Fruit fly (Drosophila melanogaster) whole organism, embryonic: ENCODE results near the gene mwh.
A peak's percentile ranks its signal among the peaks of the same experiment; 100 is the strongest.

Experiments
- Ada2b ChIP-seq: fragments of 200-800 bp; sonication (Bioruptor generic); IDR thresholded peaks from 2 replicates; pipeline ENCODE4 v1.3.6; 2022; ENCODE audit warnings: missing biosample characterization, missing genetic modification characterization
- CG10209 ChIP-seq: fragments of 200-800 bp; sonication (Bioruptor generic); optimal IDR thresholded peaks from 3 replicates; lab custom pipeline; 2017; ENCODE audit warnings: missing biosample characterization, mild to moderate bottlenecking, missing genetic modification characterization, missing genetic modification reagents
- CG10274 ChIP-seq: fragments of 200-800 bp; sonication (Bioruptor generic); optimal IDR thresholded peaks from 3 replicates; lab custom pipeline; 2017; ENCODE audit warnings: missing biosample characterization, mild to moderate bottlenecking, missing genetic modification characterization
- CG12104 ChIP-seq: fragments of 200-800 bp; sonication (Bioruptor generic); optimal IDR thresholded peaks from 3 replicates; lab custom pipeline; 2016; ENCODE audit warnings: missing biosample characterization, missing genetic modification characterization
- CG1603 ChIP-seq: fragments of 200-800 bp; sonication (Bioruptor generic); optimal IDR thresholded peaks from 2 replicates; lab custom pipeline; 2019; ENCODE audit warnings: missing biosample characterization, mild to moderate bottlenecking, missing genetic modification characterization, moderate library complexity
- CG17829 ChIP-seq: fragments of 200-800 bp; optimal IDR thresholded peaks from 2 replicates; lab custom pipeline; 2019; ENCODE audit warnings: missing biosample characterization, mild to moderate bottlenecking, missing genetic modification characterization, moderate library complexity
- CG1832 ChIP-seq: fragments of 200-800 bp; sonication (Bioruptor generic); optimal IDR thresholded peaks from 2 replicates; lab custom pipeline; 2017; ENCODE audit warnings: missing biosample characterization, mild to moderate bottlenecking, missing genetic modification characterization, inconsistent platforms
- CG30403 ChIP-seq: fragments of 200-800 bp; sonication (Bioruptor generic); optimal IDR thresholded peaks from 3 replicates; lab custom pipeline; 2016; ENCODE audit warnings: missing biosample characterization, missing genetic modification characterization
- CG31388 ChIP-seq: fragments of 200-800 bp; sonication (Bioruptor generic); optimal IDR thresholded peaks from 2 replicates; lab custom pipeline; 2016; ENCODE audit warnings: missing biosample characterization, missing genetic modification characterization
- CG32772 ChIP-seq: fragments of 200-800 bp; sonication (Bioruptor generic); IDR thresholded peaks from 2 replicates; pipeline ENCODE4 v1.3.6; 2022; ENCODE audit warnings: missing biosample characterization, missing genetic modification characterization
- CG34376 ChIP-seq: fragments of 200-800 bp; sonication (Bioruptor generic); optimal IDR thresholded peaks from 2 replicates; lab custom pipeline; 2018; ENCODE audit warnings: missing biosample characterization, mild to moderate bottlenecking, missing genetic modification characterization
- CG34422 ChIP-seq: fragments of 200-800 bp; sonication (Bioruptor generic); IDR thresholded peaks from 3 replicates; pipeline ENCODE4 v1.3.6; 2022; ENCODE audit warnings: missing biosample characterization, missing genetic modification characterization
- CG5953 ChIP-seq: fragments of 200-800 bp; sonication (Bioruptor generic); IDR thresholded peaks from 2 replicates; pipeline ENCODE4 v1.3.6; 2022; ENCODE audit warnings: missing biosample characterization, missing genetic modification characterization
- CG6683 ChIP-seq: fragments of 200-800 bp; sonication (Bioruptor generic); optimal IDR thresholded peaks from 2 replicates; lab custom pipeline; 2017; ENCODE audit warnings: missing biosample characterization, mild to moderate bottlenecking, missing genetic modification characterization, missing genetic modification reagents
- CG7745 ChIP-seq: fragments of 200-800 bp; sonication (Bioruptor generic); optimal IDR thresholded peaks from 2 replicates; lab custom pipeline; 2018; ENCODE audit warnings: missing biosample characterization, mild to moderate bottlenecking, missing genetic modification characterization, moderate library complexity
- CG8388 ChIP-seq: fragments of 200-800 bp; sonication (Bioruptor generic); optimal IDR thresholded peaks from 2 replicates; lab custom pipeline; 2019; ENCODE audit warnings: missing biosample characterization, mild to moderate bottlenecking, missing genetic modification characterization, moderate library complexity
- CTCF ChIP-seq: fragments of 200-800 bp; sonication (Bioruptor generic); optimal IDR thresholded peaks from 2 replicates; lab custom pipeline; 2017; ENCODE audit warnings: missing biosample characterization, mild to moderate bottlenecking, missing genetic modification characterization, moderate library complexity
- CkIIα-i1 ChIP-seq: fragments of 200-800 bp; sonication (Bioruptor generic); IDR thresholded peaks from 2 replicates; pipeline ENCODE4 v1.3.6; 2022; ENCODE audit warnings: missing biosample characterization, missing genetic modification characterization
- D ChIP-seq, 2 experiments: fragments of 200-800 bp in 1 of 2; fragments of >200 bp in 1 of 2; sonication (Bioruptor generic) in 1 of 2; optimal IDR thresholded peaks; 2 replicates in 1 of 2; 3 replicates in 1 of 2; lab custom pipeline; 2017; ENCODE audit warnings: mild to moderate bottlenecking in 1 of 2, missing biosample characterization in 1 of 2, missing genetic modification characterization in 1 of 2, missing genetic modification reagents in 1 of 2
- Dek ChIP-seq: fragments of 200-800 bp; sonication (Bioruptor generic); optimal IDR thresholded peaks from 3 replicates; lab custom pipeline; 2019; ENCODE audit warnings: missing biosample characterization, mild to moderate bottlenecking, missing genetic modification characterization, moderate library complexity
- HmgZ ChIP-seq: fragments of 200-800 bp; sonication (Bioruptor generic); optimal IDR thresholded peaks from 2 replicates; lab custom pipeline; 2018; ENCODE audit warnings: missing biosample characterization, mild to moderate bottlenecking, missing genetic modification characterization
- Jarid2 ChIP-seq: fragments of 200-800 bp; sonication (Bioruptor generic); optimal IDR thresholded peaks from 3 replicates; lab custom pipeline; 2017; ENCODE audit warnings: mild to moderate bottlenecking, missing biosample characterization, missing genetic modification reagents, missing genetic modification characterization
- Lpt ChIP-seq: fragments of >200 bp; optimal IDR thresholded peaks from 2 replicates; lab custom pipeline; 2018; ENCODE audit warnings: missing biosample characterization, missing genetic modification characterization
- MTF-1 ChIP-seq: fragments of 200-800 bp; sonication (Bioruptor generic); optimal IDR thresholded peaks from 2 replicates; lab custom pipeline; 2018; ENCODE audit warnings: missing biosample characterization, mild to moderate bottlenecking, missing genetic modification characterization, borderline replicate concordance
- Meics ChIP-seq: fragments of 200-800 bp; sonication (Bioruptor generic); optimal IDR thresholded peaks from 2 replicates; lab custom pipeline; 2017; ENCODE audit warnings: missing biosample characterization, mild to moderate bottlenecking, missing genetic modification characterization
- NC2β ChIP-seq: fragments of 200-800 bp; sonication (Bioruptor generic); optimal IDR thresholded peaks from 2 replicates; lab custom pipeline; 2016; ENCODE audit warnings: missing biosample characterization, missing genetic modification characterization
- Nf-YA ChIP-seq: fragments of 200-800 bp; sonication (Bioruptor generic); IDR thresholded peaks from 2 replicates; pipeline ENCODE4 v1.3.6; 2022; ENCODE audit warnings: missing biosample characterization, missing genetic modification characterization
- NfI ChIP-seq: fragments of 200-800 bp; sonication (Bioruptor generic); optimal IDR thresholded peaks from 3 replicates; lab custom pipeline; 2018; ENCODE audit warnings: missing biosample characterization, mild to moderate bottlenecking, missing genetic modification characterization, moderate library complexity
- Ravus ChIP-seq: fragments of 200-800 bp; sonication (Bioruptor generic); IDR thresholded peaks from 2 replicates; pipeline ENCODE4 v1.3.6; 2022; ENCODE audit warnings: missing biosample characterization, missing genetic modification characterization
- Sox102F ChIP-seq: fragments of 200-800 bp; sonication (Bioruptor generic); optimal IDR thresholded peaks from 2 replicates; lab custom pipeline; 2018; ENCODE audit warnings: missing biosample characterization, mild to moderate bottlenecking, missing genetic modification characterization, moderate library complexity
- btn ChIP-seq: fragments of 200-800 bp; sonication (Bioruptor generic); optimal IDR thresholded peaks from 2 replicates; lab custom pipeline; 2016; ENCODE audit warnings: missing biosample characterization, missing genetic modification characterization
- caup ChIP-seq: fragments of 200-800 bp; sonication (Bioruptor generic); optimal IDR thresholded peaks from 3 replicates; lab custom pipeline; 2017; ENCODE audit warnings: missing biosample characterization, mild to moderate bottlenecking, missing genetic modification characterization, moderate library complexity; ENCODE audit not compliant: severe bottlenecking
- ci ChIP-seq: fragments of 200-800 bp; sonication (Bioruptor generic); IDR thresholded peaks from 3 replicates; pipeline ENCODE4 v1.3.6; 2022; ENCODE audit warnings: missing biosample characterization, missing genetic modification characterization
- dmrt11E ChIP-seq: fragments of 200-800 bp; sonication (Bioruptor generic); optimal IDR thresholded peaks from 3 replicates; lab custom pipeline; 2018; ENCODE audit warnings: missing biosample characterization, mild to moderate bottlenecking, missing genetic modification characterization, moderate library complexity
- dysf ChIP-seq: fragments of 200-800 bp; sonication (Bioruptor generic); IDR thresholded peaks from 3 replicates; pipeline ENCODE4 v1.3.6; 2022; ENCODE audit warnings: missing biosample characterization, missing genetic modification characterization
- gem ChIP-seq: fragments of 200-800 bp; sonication (Bioruptor generic); optimal IDR thresholded peaks from 2 replicates; lab custom pipeline; 2019; ENCODE audit warnings: missing biosample characterization, mild to moderate bottlenecking, missing genetic modification characterization, moderate library complexity
- grn ChIP-seq: fragments of 200-800 bp; sonication (Bioruptor generic); optimal IDR thresholded peaks from 3 replicates; lab custom pipeline; 2017; ENCODE audit warnings: missing biosample characterization, missing genetic modification characterization
- gt ChIP-seq: fragments of 200-800 bp; sonication (Bioruptor generic); IDR thresholded peaks from 2 replicates; pipeline ENCODE4 v1.3.6; 2022; ENCODE audit warnings: missing biosample characterization, missing genetic modification characterization
- ind ChIP-seq: fragments of 200-800 bp; sonication (Bioruptor generic); optimal IDR thresholded peaks from 3 replicates; lab custom pipeline; 2016; ENCODE audit warnings: missing biosample characterization, missing genetic modification characterization
- jumu ChIP-seq: fragments of 200-800 bp; sonication (Bioruptor generic); optimal IDR thresholded peaks from 3 replicates; lab custom pipeline; 2016; ENCODE audit warnings: missing biosample characterization, missing genetic modification characterization
- lbe ChIP-seq: fragments of 200-800 bp; sonication (Bioruptor generic); optimal IDR thresholded peaks from 2 replicates; lab custom pipeline; 2016; ENCODE audit warnings: missing biosample characterization, mild to moderate bottlenecking, missing genetic modification characterization
- mld ChIP-seq: fragments of 200-800 bp; sonication (Bioruptor generic); IDR thresholded peaks from 3 replicates; pipeline ENCODE4 v1.3.6; 2022; ENCODE audit warnings: missing biosample characterization, missing genetic modification characterization; ENCODE audit not compliant: partially characterized antibody
- nerfin-2 ChIP-seq: fragments of 200-800 bp; sonication (Bioruptor generic); IDR thresholded peaks from 2 replicates; pipeline ENCODE4 v1.3.6; 2022; ENCODE audit warnings: missing biosample characterization, missing genetic modification characterization; ENCODE audit not compliant: partially characterized antibody
- onecut ChIP-seq: fragments of 200-800 bp; sonication (Bioruptor generic); IDR thresholded peaks from 2 replicates; pipeline ENCODE4 v1.3.6; 2022; ENCODE audit warnings: missing biosample characterization, missing genetic modification characterization
- prd ChIP-seq, 3 experiments: fragments of >200 bp in 2 of 3; fragments of 200-800 bp in 1 of 3; sonication (Bioruptor generic) in 1 of 3; optimal IDR thresholded peaks in 2 of 3; IDR thresholded peaks in 1 of 3; 2 replicates in 2 of 3; 3 replicates in 1 of 3; pipeline versions ENCODE4 v1.3.6 to Lab custom; 2017 to 2022; ENCODE audit warnings: missing biosample characterization in 1 of 3, missing genetic modification characterization in 1 of 3
- sc ChIP-seq, 3 experiments: fragments of >200 bp in 2 of 3; fragments of 200-800 bp in 1 of 3; sonication (Bioruptor generic) in 1 of 3; optimal IDR thresholded peaks; 2 replicates in 2 of 3; 3 replicates in 1 of 3; lab custom pipeline; 2017; ENCODE audit warnings: mild to moderate bottlenecking in 1 of 3, missing biosample characterization in 1 of 3, missing genetic modification characterization in 1 of 3, missing genetic modification reagents in 1 of 3
- seq ChIP-seq: fragments of 200-800 bp; sonication (Bioruptor generic); IDR thresholded peaks from 2 replicates; pipeline ENCODE4 v1.3.6; 2022; ENCODE audit warnings: missing biosample characterization, missing genetic modification characterization
- zen2 ChIP-seq: fragments of 200-800 bp; sonication (Bioruptor generic); IDR thresholded peaks from 3 replicates; pipeline ENCODE4 v1.3.6; 2022; ENCODE audit warnings: missing biosample characterization, missing genetic modification characterization; ENCODE audit not compliant: partially characterized antibody
- zfh2 ChIP-seq: fragments of 200-800 bp; sonication (Bioruptor generic); optimal IDR thresholded peaks from 2 replicates; lab custom pipeline; 2016; ENCODE audit warnings: missing biosample characterization, missing genetic modification characterization

Gene mwh

DNA sequence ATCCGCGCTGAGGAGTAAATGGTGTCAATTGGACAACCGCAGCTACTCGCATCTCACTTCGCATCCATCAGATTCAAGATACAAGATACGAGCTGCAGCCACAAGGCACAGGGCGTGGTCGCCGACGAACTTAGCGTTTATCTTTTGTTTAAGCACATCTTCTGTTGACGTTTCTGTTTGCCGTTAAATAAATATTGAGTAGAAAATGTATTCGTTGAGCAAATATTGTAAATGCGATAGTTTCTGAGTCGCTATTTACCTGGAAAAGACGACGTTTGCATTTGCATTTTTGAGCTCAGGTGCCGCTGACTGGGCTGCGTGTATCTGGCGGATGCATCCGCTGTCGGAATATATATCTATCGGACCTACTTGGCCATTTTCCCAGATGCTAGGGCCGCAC lies 34.3 kb upstream of the mwh start (continued):
- peak; percentile 37 for TF ChIP-seq gem (tag; lab: Kevin White, UChicago)
- no peak for TF ChIP-seq Meics
- TF ChIP-seq onecut (GFP tag; lab: Robert Waterston, UW), result peak; percentile 60
- no peak for TF ChIP-seq CkIIα-i1 (GFP tag; lab: Robert Waterston, UW)
- TF ChIP-seq gt (GFP tag; lab: Robert Waterston, UW), result no peak
- no peak for TF ChIP-seq mld (GFP tag; lab: Robert Waterston, UW)
- TF ChIP-seq NC2β (GFP tag; lab: Kevin White, UChicago), result peak; percentile 20
- TF ChIP-seq CG32772 (GFP tag; lab: Robert Waterston, UW), result no peak
- no peak for TF ChIP-seq jumu (GFP tag; lab: Kevin White, UChicago)
- TF ChIP-seq CTCF (GFP tag; lab: Kevin White, UChicago), result peak; percentile 28
- TF ChIP-seq CG12104, result peak; percentile 54
- no peak for TF ChIP-seq Lpt (GFP tag; lab: Kevin White, UChicago)
- TF ChIP-seq CG10274 (GFP tag; lab: Kevin White, UChicago), result no peak
- peak; percentile 34 for TF ChIP-seq CG6683
- peak; percentile 32 for TF ChIP-seq Jarid2 (GFP tag; lab: Kevin White, UChicago)
- TF ChIP-seq CG17829 (tag; lab: Kevin White, UChicago), result peak; percentile 25
- TF ChIP-seq caup (GFP tag; lab: Kevin White, UChicago), result peak; percentile 25
- TF ChIP-seq CG5953 (GFP tag; lab: Robert Waterston, UW), result peak; percentile 35; the same call in 1 of the 2 replicates
- TF ChIP-seq dysf (GFP tag; lab: Robert Waterston, UW), result no peak
- TF ChIP-seq dmrt11E (tag; lab: Kevin White, UChicago), result peak; percentile 58
- TF ChIP-seq CG7745 (tag; lab: Kevin White, UChicago), result peak; percentile 63
- no peak for TF ChIP-seq zen2 (GFP tag; lab: Robert Waterston, UW)
- TF ChIP-seq CG1603 (tag; lab: Kevin White, UChicago), result peak; percentile 78
- peak; percentile 70 for TF ChIP-seq CG10209 (GFP tag; lab: Kevin White, UChicago)
- TF ChIP-seq MTF-1 (GFP tag; lab: Kevin White, UChicago), result peak; percentile 87
- no peak for TF ChIP-seq sc (optimal IDR thresholded peaks at IDR 0.05; lab: Kevin White, UChicago)
- peak; percentile 74 for TF ChIP-seq sc (GFP tag; optimal IDR thresholded peaks at IDR 0.05; lab: Kevin White, UChicago)
- TF ChIP-seq Ravus, result no peak
- TF ChIP-seq CG34422, result no peak
- no peak for TF ChIP-seq prd (optimal IDR thresholded peaks at IDR 0.05; lab: Kevin White, UChicago)
- TF ChIP-seq prd (GFP tag; IDR thresholded peaks at IDR 0.05; lab: Robert Waterston, UW), result peak; percentile 10; the same call in 1 of the 3 replicates
- TF ChIP-seq Dek (tag; lab: Kevin White, UChicago), result no peak
- peak; percentile 92 for TF ChIP-seq ci (GFP tag; lab: Robert Waterston, UW)
- TF ChIP-seq CG34376 (GFP tag; lab: Kevin White, UChicago), result no peak
- no peak for TF ChIP-seq D (optimal IDR thresholded peaks at IDR 0.05; lab: Kevin White, UChicago)
- TF ChIP-seq D (GFP tag; optimal IDR thresholded peaks at IDR 0.05; lab: Kevin White, UChicago), result peak; percentile 68
- no peak for TF ChIP-seq lbe (GFP tag; lab: Kevin White, UChicago)
- no peak for TF ChIP-seq CG1832 (GFP tag; lab: Kevin White, UChicago)
- no peak for TF ChIP-seq nerfin-2
- no peak for TF ChIP-seq CG8388 (GFP tag; lab: Kevin White, UChicago)
- TF ChIP-seq zfh2 (GFP tag; lab: Kevin White, UChicago), result no peak
- peak; percentile 49 for TF ChIP-seq btn (GFP tag; lab: Kevin White, UChicago)
- peak; percentile 28 for TF ChIP-seq NfI
- TF ChIP-seq HmgZ (tag; lab: Kevin White, UChicago), result peak; percentile 17
- TF ChIP-seq seq (GFP tag; lab: Robert Waterston, UW), result no peak
- TF ChIP-seq CG31388 (GFP tag; lab: Kevin White, UChicago), result no peak
- TF ChIP-seq Nf-YA (GFP tag; lab: Robert Waterston, UW), result 0 out of 2 replicates have a peak, but pooled peaks have one; percentile 26
- peak; percentile 54 for TF ChIP-seq Sox102F (GFP tag; lab: Kevin White, UChicago)
- no peak for TF ChIP-seq ind (GFP tag; lab: Kevin White, UChicago)
- peak; percentile 59 for TF ChIP-seq grn (GFP tag; lab: Kevin White, UChicago)
- TF ChIP-seq Ada2b (GFP tag; lab: Robert Waterston, UW), result no peak; the same call in 1 of the 2 replicates
- no peak for TF ChIP-seq CG30403 (GFP tag; lab: Kevin White, UChicago)
